Fruit fly (Drosophila melanogaster): ENCODE results near the gene CG14961.

Gene CG14961

dm6 chr3L:3314696-3315095, 15.2 kb upstream of the CG14961 start, which contains the start of gene Drsl3:
Drsl3 (plus strand) TSS chr3L:3314996.
- no peak for TF ChIP-seq CG17801 (GFP tag; optimal IDR thresholded peaks at IDR 0.05; ENCODE audit: partially characterized antibody)

- TF ChIP-seq CG17801 (GFP tag; optimal IDR thresholded peaks at IDR 0.05; ENCODE audit: partially characterized antibody): no peak
Measured at dm6 chr3L:3315288-3315687, 14.6 kb upstream of the CG14961 start, which contains the start of gene Drsl4. Drsl4 (plus strand) TSS chr3L:3315620.

dm6 chr3L:3316441-3316840, 13.4 kb upstream of the CG14961 start, which contains the start of gene Drsl5:
Drsl5 (plus strand) TSS chr3L:3316781.
- no peak for TF ChIP-seq CG17801 (GFP tag; optimal IDR thresholded peaks at IDR 0.05; ENCODE audit: partially characterized antibody)

dm6 chr3L:3319223-3319643, 10.6 kb upstream of the CG14961 start, which contains the start of the genes PIG-C, CG12016 and Dpm2:
PIG-C (minus strand) TSS chr3L:3319232.
CG12016 (plus strand) TSS chr3L:3319555.
Dpm2 (plus strand) TSS chr3L:3319555.
- peak; percentile 50 for TF ChIP-seq CG17801 (GFP tag; optimal IDR thresholded peaks at IDR 0.05; ENCODE audit: partially characterized antibody)

- TF ChIP-seq CG17801 (GFP tag; optimal IDR thresholded peaks at IDR 0.05; ENCODE audit: partially characterized antibody): no peak
Measured at dm6 chr3L:3319992-3320732, 9.7 kb upstream of the CG14961 start.

dm6 chr3L:3325597-3325924, 4.3 kb upstream of the CG14961 start:
- TF ChIP-seq CG17801 (GFP tag; optimal IDR thresholded peaks at IDR 0.05; ENCODE audit: partially characterized antibody): no peak

dm6 chr3L:3325925-3326903, 3.6 kb upstream of the CG14961 start, which contains the start of gene Gtpx:
Gtpx (plus strand) TSS chr3L:3326265.
- TF ChIP-seq CG17801 (GFP tag; optimal IDR thresholded peaks at IDR 0.05; ENCODE audit: partially characterized antibody): peak; percentile 24

dm6 chr3L:3328771-3329170, 1.1 kb upstream of the CG14961 start, which contains the start of gene Strip:
Strip (minus strand) TSS chr3L:3328871.
- TF ChIP-seq CG17801 (GFP tag; optimal IDR thresholded peaks at IDR 0.05; ENCODE audit: partially characterized antibody): no peak

dm6 chr3L:3334784-3335183, 4.9 kb downstream of the CG14961 start, which contains the start of gene CG14969:
CG14969 (minus strand) TSS chr3L:3334978.
- peak; percentile 37 for TF ChIP-seq CG17801 (GFP tag; optimal IDR thresholded peaks at IDR 0.05; ENCODE audit: partially characterized antibody)

- no peak for TF ChIP-seq CG17801 (GFP tag; optimal IDR thresholded peaks at IDR 0.05; ENCODE audit: partially characterized antibody)
Measured at dm6 chr3L:3335688-3336087, 5.8 kb downstream of the CG14961 start, which contains the start of gene Drsl1. Drsl1 (minus strand) TSS chr3L:3335788.

- TF ChIP-seq CG17801 (GFP tag; optimal IDR thresholded peaks at IDR 0.05; ENCODE audit: partially characterized antibody): peak; percentile 87
Measured at dm6 chr3L:3336368-3337164, 6.7 kb downstream of the CG14961 start, which contains the start of the genes Drsl6 and kst. Drsl6 (minus strand) TSS chr3L:3336418. kst (plus strand) TSS chr3L:3336860.

dm6 chr3L:3337345-3337928, 7.6 kb downstream of the CG14961 start:
- TF ChIP-seq CG17801 (GFP tag; optimal IDR thresholded peaks at IDR 0.05; ENCODE audit: partially characterized antibody): no peak

- TF ChIP-seq CG17801 (GFP tag; optimal IDR thresholded peaks at IDR 0.05; ENCODE audit: partially characterized antibody): no peak
Measured at dm6 chr3L:3338028-3338855, 8.4 kb downstream of the CG14961 start.

All from ovary, adult (tissue).